Worm (Caenorhabditis elegans): ENCODE results near the gene gid-8.

ce11 chrV:1471977-1472376, 4.4 kb downstream of the gid-8 start:
- TF ChIP-seq ama-1 (optimal IDR thresholded peaks at IDR 0.05), result no peak
- no peak for TF ChIP-seq sox-4 (tag; optimal IDR thresholded peaks at IDR 0.05)
- no peak for TF ChIP-seq fkh-10 (GFP tag; optimal IDR thresholded peaks at IDR 0.05)
- TF ChIP-seq tbx-2 (tag; optimal IDR thresholded peaks at IDR 0.05), result no peak
- no peak for TF ChIP-seq sox-2 (GFP tag; IDR thresholded peaks at IDR 0.05)
